Worm (Caenorhabditis elegans) whole organism, young adult: ENCODE measurements around the gene mtpn-1.

Source experiments
- F49E8.2 ChIP-seq: sonication (generic microtip); optimal IDR thresholded peaks from 3 replicates; lab custom pipeline; 2017; ENCODE audit warnings: missing genetic modification characterization, mild to moderate bottlenecking, missing compliant biosample characterization, antibody characterized with exemption, moderate library complexity; ENCODE audit not compliant: insufficient read depth
- ama-1 ChIP-seq, 3 experiments: fragments of 150-350 bp in 1 of 3; sonication (generic microtip) in 2 of 3; optimal IDR thresholded peaks; 2 replicates each; lab custom pipeline; 2014 to 2018; ENCODE audit warnings: missing biosample characterization in 2 of 3, missing genetic modification characterization in 2 of 3, missing genetic modification reagents in 2 of 3
- attf-3 ChIP-seq: fragments of 200-800 bp; sonication (Bioruptor generic); conservative IDR thresholded peaks from 2 replicates; pipeline ENCODE4 v1.3.6; 2022; ENCODE audit warnings: missing genetic modification reagents, missing genetic modification characterization, missing compliant biosample characterization
- ets-4 ChIP-seq: fragments of 200-800 bp; sonication (Bioruptor generic); optimal IDR thresholded peaks from 2 replicates; lab custom pipeline; 2018; ENCODE audit warnings: mild to moderate bottlenecking, missing genetic modification characterization, missing compliant biosample characterization
- lin-40 ChIP-seq: sonication (generic microtip); optimal IDR thresholded peaks from 2 replicates; lab custom pipeline; 2016; ENCODE audit warnings: missing genetic modification characterization, mild to moderate bottlenecking, missing compliant biosample characterization, missing genotype, missing genetic modification reagents
- nfya-2 ChIP-seq: fragments of 200-800 bp; sonication (Bioruptor generic); IDR thresholded peaks from 2 replicates; pipeline ENCODE4 v1.3.6; 2022; ENCODE audit warnings: missing genetic modification reagents, missing genetic modification characterization, missing compliant biosample characterization
- snpc-1.1 ChIP-seq: sonication (generic microtip); optimal IDR thresholded peaks from 2 replicates; lab custom pipeline; 2017; ENCODE audit warnings: missing genetic modification characterization, mild to moderate bottlenecking, missing compliant biosample characterization, antibody characterized with exemption, moderate library complexity, missing genotype, missing genetic modification reagents; ENCODE audit not compliant: insufficient read depth
- unc-62 ChIP-seq: fragments of 150-350 bp; optimal IDR thresholded peaks from 2 replicates; lab custom pipeline; 2014; ENCODE audit warnings: missing biosample characterization, missing genetic modification reagents, missing genetic modification characterization

ce11 chrX:2438857-2439256 lies 31.6 kb downstream of the mtpn-1 start, which contains the start of gene gid-2:
- no peak for TF ChIP-seq nfya-2 (GFP tag; lab: Robert Waterston, UW)
- no peak for TF ChIP-seq attf-3 (GFP tag; lab: Robert Waterston, UW)
- no peak for TF ChIP-seq unc-62 (GFP tag; lab: Kevin White, UChicago)
- TF ChIP-seq ets-4 (GFP tag; lab: Kevin White, UChicago): no peak
- TF ChIP-seq snpc-1.1 (tag; lab: Kevin White, UChicago): no peak
- TF ChIP-seq F49E8.2: no peak
- TF ChIP-seq lin-40: no peak
- TF ChIP-seq ama-1 (optimal IDR thresholded peaks at IDR 0.05; lab: Kevin White, UChicago): no peak
- TF ChIP-seq ama-1 (GFP tag; optimal IDR thresholded peaks at IDR 0.05; lab: Kevin White, UChicago): no peak
